Fruit fly (Drosophila melanogaster) whole organism, embryonic: ENCODE results near the gene CG42591.

ENCODE experiments used
- Antp ChIP-seq: fragments of 200-800 bp; sonication (Bioruptor generic); optimal IDR thresholded peaks from 3 replicates; lab custom pipeline; 2016; ENCODE audit warnings: missing biosample characterization, missing genetic modification characterization
- B-H1 ChIP-seq: fragments of 200-800 bp; sonication (Bioruptor generic); IDR thresholded peaks from 3 replicates; pipeline ENCODE4 v1.3.6; 2022; ENCODE audit warnings: missing biosample characterization, missing genetic modification characterization
- B-H2 ChIP-seq: fragments of 200-800 bp; sonication (Bioruptor generic); optimal IDR thresholded peaks from 2 replicates; lab custom pipeline; 2018; ENCODE audit warnings: missing biosample characterization, mild to moderate bottlenecking, missing genetic modification characterization
- Bteb2 ChIP-seq: fragments of 200-800 bp; sonication (Bioruptor generic); optimal IDR thresholded peaks from 2 replicates; lab custom pipeline; 2016; ENCODE audit warnings: missing biosample characterization, missing genetic modification characterization
- CG10543 ChIP-seq: fragments of 200-800 bp; sonication (Bioruptor generic); optimal IDR thresholded peaks from 3 replicates; lab custom pipeline; 2017; ENCODE audit warnings: missing biosample characterization, mild to moderate bottlenecking, missing genetic modification characterization, moderate library complexity
- CG11696 ChIP-seq: fragments of 200-800 bp; sonication (Bioruptor generic); IDR thresholded peaks from 2 replicates; pipeline ENCODE4 v1.3.6; 2022; ENCODE audit warnings: missing biosample characterization, missing genetic modification characterization
- CG12155 ChIP-seq: fragments of 200-800 bp; sonication (Bioruptor generic); optimal IDR thresholded peaks from 3 replicates; lab custom pipeline; 2016; ENCODE audit warnings: missing biosample characterization, missing genetic modification characterization
- CG12299 ChIP-seq: fragments of 200-800 bp; sonication (Bioruptor generic); optimal IDR thresholded peaks from 2 replicates; lab custom pipeline; 2018; ENCODE audit warnings: missing biosample characterization, mild to moderate bottlenecking, missing genetic modification characterization
- CG1233 ChIP-seq: fragments of 200-800 bp; sonication (Bioruptor generic); optimal IDR thresholded peaks from 4 replicates; lab custom pipeline; 2018; ENCODE audit warnings: missing biosample characterization, mild to moderate bottlenecking, missing genetic modification characterization
- CG1647 ChIP-seq: fragments of 200-800 bp; sonication (Bioruptor generic); optimal IDR thresholded peaks from 3 replicates; lab custom pipeline; 2016; ENCODE audit warnings: missing biosample characterization, missing genetic modification characterization
- CG18599 ChIP-seq: fragments of 200-800 bp; sonication (Bioruptor generic); optimal IDR thresholded peaks from 3 replicates; lab custom pipeline; 2017; ENCODE audit warnings: missing biosample characterization, missing genetic modification characterization, mild to moderate bottlenecking, moderate library complexity, missing genetic modification reagents
- CG18619 ChIP-seq: fragments of 200-800 bp; sonication (Bioruptor generic); optimal IDR thresholded peaks from 3 replicates; lab custom pipeline; 2017; ENCODE audit warnings: missing biosample characterization, mild to moderate bottlenecking, missing genetic modification characterization
- CG34224 ChIP-seq: fragments of 200-800 bp; sonication (Bioruptor generic); IDR thresholded peaks from 3 replicates; pipeline ENCODE4 v1.3.6; 2022; ENCODE audit warnings: missing biosample characterization, missing genetic modification characterization; ENCODE audit not compliant: partially characterized antibody
- CG6175 ChIP-seq: fragments of 200-800 bp; sonication (Bioruptor generic); IDR thresholded peaks from 3 replicates; pipeline ENCODE4 v1.3.6; 2022; ENCODE audit warnings: missing biosample characterization, missing genetic modification characterization
- CG6272 ChIP-seq: fragments of 200-800 bp; sonication (Bioruptor generic); IDR thresholded peaks from 2 replicates; pipeline ENCODE4 v1.3.6; 2022; ENCODE audit warnings: missing biosample characterization, missing genetic modification characterization
- CG6765 ChIP-seq: fragments of 200-800 bp; sonication (Bioruptor generic); optimal IDR thresholded peaks from 3 replicates; lab custom pipeline; 2017; ENCODE audit warnings: missing biosample characterization, mild to moderate bottlenecking, missing genetic modification characterization
- CG7357 ChIP-seq: fragments of 200-800 bp; sonication (Bioruptor generic); IDR thresholded peaks from 3 replicates; pipeline ENCODE4 v1.3.6; 2022; ENCODE audit warnings: missing biosample characterization, missing genetic modification characterization
- CG7556 ChIP-seq: fragments of 200-800 bp; sonication (Bioruptor generic); optimal IDR thresholded peaks from 2 replicates; lab custom pipeline; 2017; ENCODE audit warnings: missing biosample characterization, mild to moderate bottlenecking, missing genetic modification characterization
- CG7839 ChIP-seq: fragments of 200-800 bp; sonication (Bioruptor generic); optimal IDR thresholded peaks from 3 replicates; lab custom pipeline; 2018; ENCODE audit warnings: missing biosample characterization, mild to moderate bottlenecking, missing genetic modification characterization, moderate library complexity
- CG8478 ChIP-seq: fragments of >200 bp; optimal IDR thresholded peaks from 2 replicates; lab custom pipeline; 2018
- CG8765 ChIP-seq: fragments of 200-800 bp; sonication (Bioruptor generic); IDR thresholded peaks from 2 replicates; pipeline ENCODE4 v1.3.6; 2022; ENCODE audit warnings: missing biosample characterization, missing genetic modification characterization
- CG9817 ChIP-seq: fragments of 200-800 bp; sonication (Bioruptor generic); optimal IDR thresholded peaks from 2 replicates; lab custom pipeline; 2018; ENCODE audit warnings: missing biosample characterization, mild to moderate bottlenecking, missing genetic modification characterization, moderate library complexity
- CG9876 ChIP-seq: fragments of 200-800 bp; sonication (Bioruptor generic); optimal IDR thresholded peaks from 2 replicates; lab custom pipeline; 2016; ENCODE audit warnings: missing biosample characterization, missing genetic modification characterization
- Dip2 ChIP-seq: fragments of 200-800 bp; sonication (Bioruptor generic); IDR thresholded peaks from 2 replicates; pipeline ENCODE4 v1.3.6; 2022; ENCODE audit warnings: missing biosample characterization, missing genetic modification characterization
- Doc3 ChIP-seq: fragments of 200-800 bp; sonication (Bioruptor generic); IDR thresholded peaks from 3 replicates; pipeline ENCODE4 v1.3.6; 2022; ENCODE audit warnings: missing biosample characterization, missing genetic modification characterization; ENCODE audit not compliant: partially characterized antibody
- HHEX ChIP-seq: fragments of 200-800 bp; sonication (Bioruptor generic); optimal IDR thresholded peaks from 3 replicates; lab custom pipeline; 2017; ENCODE audit warnings: missing biosample characterization, mild to moderate bottlenecking, missing genetic modification characterization, missing genetic modification reagents
- HLH54F ChIP-seq: fragments of 200-800 bp; sonication (Bioruptor generic); optimal IDR thresholded peaks from 3 replicates; lab custom pipeline; 2016; ENCODE audit warnings: missing biosample characterization, missing genetic modification characterization
- HLHmδ ChIP-seq: fragments of 200-800 bp; sonication (Bioruptor generic); optimal IDR thresholded peaks from 2 replicates; lab custom pipeline; 2018; ENCODE audit warnings: missing biosample characterization, mild to moderate bottlenecking, missing genetic modification characterization, moderate library complexity
- Hmx ChIP-seq: fragments of 200-800 bp; sonication (Bioruptor generic); optimal IDR thresholded peaks from 2 replicates; lab custom pipeline; 2016; ENCODE audit warnings: missing biosample characterization, missing genetic modification characterization
- NC2β ChIP-seq: fragments of 200-800 bp; sonication (Bioruptor generic); optimal IDR thresholded peaks from 2 replicates; lab custom pipeline; 2016; ENCODE audit warnings: missing biosample characterization, missing genetic modification characterization
- NK7.1 ChIP-seq: fragments of 200-800 bp; sonication (Bioruptor generic); optimal IDR thresholded peaks from 3 replicates; lab custom pipeline; 2016; ENCODE audit warnings: missing biosample characterization, missing genetic modification characterization
- Nf-YB ChIP-seq: fragments of 200-800 bp; sonication (Bioruptor generic); optimal IDR thresholded peaks from 3 replicates; lab custom pipeline; 2019; ENCODE audit warnings: missing biosample characterization, mild to moderate bottlenecking, missing genetic modification characterization, moderate library complexity
- Opbp ChIP-seq: fragments of 200-800 bp; sonication (Bioruptor generic); IDR thresholded peaks from 3 replicates; pipeline ENCODE4 v1.3.6; 2022; ENCODE audit warnings: missing biosample characterization, missing genetic modification characterization; ENCODE audit not compliant: partially characterized antibody
- Ssrp ChIP-seq: fragments of 200-800 bp; sonication (Bioruptor generic); optimal IDR thresholded peaks from 2 replicates; lab custom pipeline; 2018; ENCODE audit warnings: missing biosample characterization, mild to moderate bottlenecking, missing genetic modification characterization, moderate library complexity
- ab ChIP-seq: fragments of 200-800 bp; sonication (Bioruptor generic); optimal IDR thresholded peaks from 2 replicates; lab custom pipeline; 2016; ENCODE audit warnings: missing biosample characterization, missing genetic modification characterization
- az2 ChIP-seq: fragments of 200-800 bp; sonication (Bioruptor generic); optimal IDR thresholded peaks from 3 replicates; lab custom pipeline; 2016; ENCODE audit warnings: missing biosample characterization, missing genetic modification characterization
- chm ChIP-seq: fragments of 200-800 bp; sonication (Bioruptor generic); IDR thresholded peaks from 2 replicates; pipeline ENCODE4 v1.3.6; 2022; ENCODE audit warnings: missing biosample characterization, missing genetic modification characterization
- dm ChIP-seq: fragments of 200-800 bp; sonication (Bioruptor generic); optimal IDR thresholded peaks from 3 replicates; lab custom pipeline; 2016; ENCODE audit warnings: missing biosample characterization, missing genetic modification characterization
- dmrt11E ChIP-seq: fragments of 200-800 bp; sonication (Bioruptor generic); optimal IDR thresholded peaks from 3 replicates; lab custom pipeline; 2018; ENCODE audit warnings: missing biosample characterization, mild to moderate bottlenecking, missing genetic modification characterization, moderate library complexity
- dysf ChIP-seq: fragments of 200-800 bp; sonication (Bioruptor generic); IDR thresholded peaks from 3 replicates; pipeline ENCODE4 v1.3.6; 2022; ENCODE audit warnings: missing biosample characterization, missing genetic modification characterization
- fd3F ChIP-seq: fragments of 200-800 bp; sonication (Bioruptor generic); optimal IDR thresholded peaks from 2 replicates; lab custom pipeline; 2018; ENCODE audit warnings: missing biosample characterization, mild to moderate bottlenecking, missing genetic modification characterization, moderate library complexity
- fu2 ChIP-seq: fragments of 200-800 bp; sonication (Bioruptor generic); optimal IDR thresholded peaks from 2 replicates; lab custom pipeline; 2016; ENCODE audit warnings: missing biosample characterization, missing genetic modification characterization
- nmo ChIP-seq: fragments of 200-800 bp; sonication (Bioruptor generic); optimal IDR thresholded peaks from 2 replicates; lab custom pipeline; 2018; ENCODE audit warnings: missing biosample characterization, mild to moderate bottlenecking, missing genetic modification characterization, moderate library complexity
- p53 ChIP-seq: fragments of 200-800 bp; sonication (Bioruptor generic); optimal IDR thresholded peaks from 2 replicates; lab custom pipeline; 2016; ENCODE audit warnings: missing biosample characterization, missing genetic modification characterization
- pho ChIP-seq: fragments of 200-800 bp; sonication (Bioruptor generic); optimal IDR thresholded peaks from 2 replicates; lab custom pipeline; 2016; ENCODE audit warnings: missing biosample characterization, missing genetic modification characterization
- pnt ChIP-seq: fragments of 200-800 bp; sonication (Bioruptor generic); optimal IDR thresholded peaks from 3 replicates; lab custom pipeline; 2016; ENCODE audit warnings: missing biosample characterization, missing genetic modification characterization
- sd ChIP-seq: fragments of 200-800 bp; sonication (Bioruptor generic); optimal IDR thresholded peaks from 3 replicates; lab custom pipeline; 2018; ENCODE audit warnings: missing biosample characterization, mild to moderate bottlenecking, missing genetic modification characterization, moderate library complexity
- tgo ChIP-seq: fragments of 200-800 bp; sonication (Bioruptor generic); IDR thresholded peaks from 3 replicates; pipeline ENCODE4 v1.3.6; 2022; ENCODE audit warnings: missing biosample characterization, missing genetic modification characterization
- trh ChIP-seq: fragments of 200-800 bp; sonication (Bioruptor generic); optimal IDR thresholded peaks from 2 replicates; lab custom pipeline; 2016; ENCODE audit warnings: missing biosample characterization, missing genetic modification characterization
- zfh2 ChIP-seq: fragments of 200-800 bp; sonication (Bioruptor generic); optimal IDR thresholded peaks from 2 replicates; lab custom pipeline; 2016; ENCODE audit warnings: missing biosample characterization, missing genetic modification characterization

Gene CG42591

dm6 chr3L:8115864-8116528, 46.2 kb upstream of the CG42591 start, which contains the start of the genes Arp3 and msk (continued):
- TF ChIP-seq Antp (peak; percentile 95), CG8478 (peak; percentile 60), B-H1 (GFP tag; lab: Robert Waterston, UW) (peak; percentile 27; the same call in 1 of the 3 replicates), sd (tag; lab: Kevin White, UChicago) (peak; percentile 71), Dip2 (no peak), NC2β (GFP tag; lab: Kevin White, UChicago) (peak; percentile 88), CG8765 (GFP tag; lab: Robert Waterston, UW) (peak; percentile 47; the same call in 1 of the 2 replicates), Doc3 (peak; percentile 35; the same call in 2 of the 3 replicates), CG7839 (peak; percentile 73), ab (peak; percentile 61), B-H2 (GFP tag; lab: Kevin White, UChicago) (peak; percentile 91), Bteb2 (GFP tag; lab: Kevin White, UChicago) (peak; percentile 89), CG12299 (tag; lab: Kevin White, UChicago) (peak; percentile 44), p53 (GFP tag; lab: Kevin White, UChicago) (peak; percentile 91), CG34224 (GFP tag; lab: Robert Waterston, UW) (0 out of 3 replicates have a peak, but pooled peaks have one; percentile 14), CG7556 (peak; percentile 55), CG6272 (GFP tag; lab: Robert Waterston, UW) (0 out of 2 replicates have a peak, but pooled peaks have one; percentile 54), dysf (peak; percentile 76), CG1233 (GFP tag; lab: Kevin White, UChicago) (peak; percentile 76), az2 (peak; percentile 82), CG7357 (GFP tag; lab: Robert Waterston, UW) (peak; percentile 68), NK7.1 (GFP tag; lab: Kevin White, UChicago) (peak; percentile 69), CG18619 (peak; percentile 72), Hmx (GFP tag; lab: Kevin White, UChicago) (no peak), CG11696 (GFP tag; lab: Robert Waterston, UW) (no peak), CG6175 (GFP tag; lab: Robert Waterston, UW) (no peak), CG10543 (GFP tag; lab: Kevin White, UChicago) (peak; percentile 88), Opbp (GFP tag; lab: Robert Waterston, UW) (no peak), Ssrp (tag; lab: Kevin White, UChicago) (peak; percentile 66), dm (GFP tag; lab: Kevin White, UChicago) (peak; percentile 94), fu2 (peak; percentile 92), CG6765 (GFP tag; lab: Kevin White, UChicago) (peak; percentile 24), chm (GFP tag; lab: Robert Waterston, UW) (peak; percentile 43; the same call in 1 of the 2 replicates), HHEX (GFP tag; lab: Kevin White, UChicago) (peak; percentile 74), CG9817 (tag; lab: Kevin White, UChicago) (peak; percentile 86), CG18599 (no peak), fd3F (GFP tag; lab: Kevin White, UChicago) (peak; percentile 35), trh (GFP tag; lab: Kevin White, UChicago) (peak; percentile 66), pnt (peak; percentile 84), CG12155 (GFP tag; lab: Kevin White, UChicago) (peak; percentile 86), zfh2 (GFP tag; lab: Kevin White, UChicago) (peak; percentile 94), CG1647 (GFP tag; lab: Kevin White, UChicago) (peak; percentile 88), nmo (GFP tag; lab: Kevin White, UChicago) (peak; percentile 90), CG9876 (GFP tag; lab: Kevin White, UChicago) (peak; percentile 83), pho (GFP tag; lab: Kevin White, UChicago) (peak; percentile 92), HLH54F (peak; percentile 91), Nf-YB (peak; percentile 49), HLHmδ (GFP tag; lab: Kevin White, UChicago) (no peak), tgo (GFP tag; lab: Robert Waterston, UW) (peak; percentile 68), dmrt11E (peak; percentile 63)
